Fruit fly (Drosophila melanogaster) whole organism, prepupa: ENCODE measurements around the gene dib.

ENCODE experiments used
- Blimp-1 ChIP-seq: fragments of 200-800 bp; sonication (Bioruptor generic); optimal IDR thresholded peaks from 3 replicates; lab custom pipeline; 2017; ENCODE audit warnings: missing biosample characterization, missing genetic modification characterization, mild to moderate bottlenecking, moderate library complexity, missing genetic modification reagents
- CG10631 ChIP-seq: fragments of 200-800 bp; sonication (Bioruptor generic); optimal IDR thresholded peaks from 2 replicates; lab custom pipeline; 2016; ENCODE audit warnings: missing biosample characterization, missing genetic modification characterization
- CG10669 ChIP-seq: fragments of 200-800 bp; sonication (Bioruptor generic); optimal IDR thresholded peaks from 3 replicates; lab custom pipeline; 2018; ENCODE audit warnings: missing biosample characterization, mild to moderate bottlenecking, missing genetic modification characterization, moderate library complexity
- CG11294 ChIP-seq: fragments of 200-800 bp; sonication (Bioruptor generic); IDR thresholded peaks from 2 replicates; pipeline ENCODE4 v1.3.6; 2022; ENCODE audit warnings: missing biosample characterization, missing genetic modification characterization
- CG11762 ChIP-seq: fragments of 200-800 bp; sonication (Bioruptor generic); optimal IDR thresholded peaks from 3 replicates; lab custom pipeline; 2016; ENCODE audit warnings: missing biosample characterization, missing genetic modification characterization; ENCODE audit not compliant: insufficient read depth
- CG15336 ChIP-seq: fragments of 200-800 bp; sonication (Bioruptor generic); IDR thresholded peaks from 2 replicates; pipeline ENCODE4 v1.3.6; 2022; ENCODE audit warnings: missing biosample characterization, missing genetic modification characterization
- CG1621 ChIP-seq: fragments of 200-800 bp; sonication (Bioruptor generic); optimal IDR thresholded peaks from 3 replicates; lab custom pipeline; 2018; ENCODE audit warnings: missing biosample characterization, mild to moderate bottlenecking, missing genetic modification characterization
- CG16779 ChIP-seq: fragments of 200-800 bp; sonication (Bioruptor generic); optimal IDR thresholded peaks from 3 replicates; lab custom pipeline; 2017; ENCODE audit warnings: missing biosample characterization, mild to moderate bottlenecking, missing genetic modification characterization
- CG32006 ChIP-seq: fragments of 200-800 bp; sonication (Bioruptor generic); optimal IDR thresholded peaks from 3 replicates; lab custom pipeline; 2017; ENCODE audit warnings: missing biosample characterization, mild to moderate bottlenecking, missing genetic modification characterization
- CG34406 ChIP-seq: fragments of 200-800 bp; sonication (Bioruptor generic); optimal IDR thresholded peaks from 3 replicates; lab custom pipeline; 2016; ENCODE audit warnings: missing biosample characterization, missing genetic modification characterization
- CG6276 ChIP-seq: fragments of 200-800 bp; sonication (Bioruptor generic); optimal IDR thresholded peaks from 2 replicates; lab custom pipeline; 2017; ENCODE audit warnings: missing biosample characterization, mild to moderate bottlenecking, missing genetic modification characterization
- CG6792 ChIP-seq: fragments of 200-800 bp; sonication (Bioruptor generic); optimal IDR thresholded peaks from 3 replicates; lab custom pipeline; 2016; ENCODE audit warnings: missing biosample characterization, missing genetic modification characterization
- CG6808 ChIP-seq: fragments of 200-800 bp; sonication (Bioruptor generic); optimal IDR thresholded peaks from 3 replicates; lab custom pipeline; 2017; ENCODE audit warnings: missing biosample characterization, missing genetic modification characterization, mild to moderate bottlenecking, moderate library complexity, missing genetic modification reagents
- CG6854 ChIP-seq: fragments of 200-800 bp; sonication (Bioruptor generic); optimal IDR thresholded peaks from 2 replicates; lab custom pipeline; 2017; ENCODE audit warnings: missing biosample characterization, mild to moderate bottlenecking, missing genetic modification characterization
- CG7368 ChIP-seq: fragments of 200-800 bp; sonication (Bioruptor generic); optimal IDR thresholded peaks from 3 replicates; lab custom pipeline; 2016; ENCODE audit warnings: missing biosample characterization, missing genetic modification characterization
- CG8119 ChIP-seq: fragments of 200-800 bp; sonication (Bioruptor generic); IDR thresholded peaks from 3 replicates; pipeline ENCODE4 v1.3.6; 2022; ENCODE audit warnings: missing biosample characterization, missing genetic modification characterization
- CG8319 ChIP-seq: fragments of 200-800 bp; sonication (Bioruptor generic); optimal IDR thresholded peaks from 3 replicates; lab custom pipeline; 2016; ENCODE audit warnings: missing biosample characterization, missing genetic modification characterization
- CG8632 ChIP-seq: fragments of 200-800 bp; sonication (Bioruptor generic); optimal IDR thresholded peaks from 3 replicates; lab custom pipeline; 2016; ENCODE audit warnings: missing biosample characterization, missing genetic modification characterization
- CG9139 ChIP-seq: fragments of 200-800 bp; sonication (Bioruptor generic); optimal IDR thresholded peaks from 3 replicates; lab custom pipeline; 2017; ENCODE audit warnings: missing biosample characterization, mild to moderate bottlenecking, missing genetic modification characterization
- Eip75B ChIP-seq: fragments of 200-800 bp; sonication (Bioruptor generic); optimal IDR thresholded peaks from 3 replicates; lab custom pipeline; 2016; ENCODE audit warnings: missing biosample characterization, missing genetic modification characterization
- Eip78C ChIP-seq: fragments of 200-800 bp; sonication (Bioruptor generic); peaks from one replicate; lab custom pipeline; 2016; ENCODE audit warnings: missing biosample characterization, missing genetic modification characterization
- Eip93F ChIP-seq: fragments of 200-800 bp; sonication (Bioruptor generic); optimal IDR thresholded peaks from 2 replicates; lab custom pipeline; 2016; ENCODE audit warnings: missing biosample characterization, mild to moderate bottlenecking, missing genetic modification characterization
- Ets21C ChIP-seq: fragments of 200-800 bp; sonication (Bioruptor generic); optimal IDR thresholded peaks from 3 replicates; lab custom pipeline; 2016; ENCODE audit warnings: missing biosample characterization, missing genetic modification characterization
- Ets96B ChIP-seq: fragments of 200-800 bp; optimal IDR thresholded peaks from 2 replicates; lab custom pipeline; 2019; ENCODE audit warnings: missing biosample characterization, mild to moderate bottlenecking, missing genetic modification characterization, moderate library complexity
- Hr38 ChIP-seq: sonication (Bioruptor generic); optimal IDR thresholded peaks from 2 replicates; lab custom pipeline; 2016; ENCODE audit warnings: missing biosample characterization, missing genetic modification characterization
- Hr39 ChIP-seq: fragments of 200-800 bp; sonication (Bioruptor generic); optimal IDR thresholded peaks from 2 replicates; lab custom pipeline; 2016; ENCODE audit warnings: missing biosample characterization, missing genetic modification characterization
- Hr4 ChIP-seq: fragments of 200-800 bp; sonication (Bioruptor generic); optimal IDR thresholded peaks from 3 replicates; lab custom pipeline; 2016; ENCODE audit warnings: missing biosample characterization, missing genetic modification characterization
- Lpt ChIP-seq: fragments of 200-800 bp; sonication (Bioruptor generic); optimal IDR thresholded peaks from 3 replicates; lab custom pipeline; 2016; ENCODE audit warnings: missing biosample characterization, missing genetic modification characterization
- OdsH ChIP-seq: fragments of 200-800 bp; sonication (Bioruptor generic); optimal IDR thresholded peaks from 3 replicates; lab custom pipeline; 2016; ENCODE audit warnings: missing biosample characterization, missing genetic modification characterization
- Sox14 ChIP-seq: fragments of 200-800 bp; sonication (Bioruptor generic); optimal IDR thresholded peaks from 3 replicates; lab custom pipeline; 2016; ENCODE audit warnings: missing biosample characterization, missing genetic modification characterization
- Sox15 ChIP-seq: fragments of 200-800 bp; sonication (Bioruptor generic); optimal IDR thresholded peaks from 3 replicates; lab custom pipeline; 2016; ENCODE audit warnings: missing biosample characterization, missing genetic modification characterization
- achi ChIP-seq: fragments of 200-800 bp; sonication (Bioruptor generic); optimal IDR thresholded peaks from 3 replicates; lab custom pipeline; 2016; ENCODE audit warnings: missing biosample characterization, missing genetic modification characterization
- cyc ChIP-seq: fragments of 200-800 bp; sonication (Bioruptor generic); optimal IDR thresholded peaks from 3 replicates; lab custom pipeline; 2016; ENCODE audit warnings: missing biosample characterization, missing genetic modification characterization
- eg ChIP-seq: fragments of 200-800 bp; sonication (Bioruptor generic); IDR thresholded peaks from 3 replicates; pipeline ENCODE4 v1.3.6; 2022; ENCODE audit warnings: missing biosample characterization, missing genetic modification characterization
- fkh ChIP-seq: fragments of 200-800 bp; sonication (Bioruptor generic); optimal IDR thresholded peaks from 3 replicates; lab custom pipeline; 2017; ENCODE audit warnings: missing biosample characterization, mild to moderate bottlenecking, missing genetic modification characterization, moderate library complexity
- lz ChIP-seq: fragments of 200-800 bp; sonication (Bioruptor generic); optimal IDR thresholded peaks from 3 replicates; lab custom pipeline; 2016; ENCODE audit warnings: missing biosample characterization, missing genetic modification characterization
- net ChIP-seq: fragments of 200-800 bp; sonication (Bioruptor generic); optimal IDR thresholded peaks from 3 replicates; lab custom pipeline; 2016; ENCODE audit warnings: missing biosample characterization, missing genetic modification characterization
- pdm3 ChIP-seq: fragments of 200-800 bp; sonication (Bioruptor generic); optimal IDR thresholded peaks from 3 replicates; lab custom pipeline; 2016; ENCODE audit warnings: missing biosample characterization, missing genetic modification characterization
- ss ChIP-seq, 2 experiments: fragments of 200-800 bp; sonication (Bioruptor generic); optimal IDR thresholded peaks; 2 replicates in 1 of 2; 3 replicates in 1 of 2; lab custom pipeline; 2017 to 2018; ENCODE audit warnings: mild to moderate bottlenecking in 2 of 2, missing biosample characterization in 2 of 2, missing genetic modification characterization in 2 of 2, moderate library complexity in 1 of 2
- svp ChIP-seq: fragments of 200-800 bp; sonication (Bioruptor generic); peaks from one replicate; lab custom pipeline; 2016; ENCODE audit warnings: missing biosample characterization, missing genetic modification characterization
- vri ChIP-seq: fragments of 200-800 bp; sonication (Bioruptor generic); optimal IDR thresholded peaks from 3 replicates; lab custom pipeline; 2016; ENCODE audit warnings: missing biosample characterization, mild to moderate bottlenecking, missing genetic modification characterization

dib gene

DNA sequence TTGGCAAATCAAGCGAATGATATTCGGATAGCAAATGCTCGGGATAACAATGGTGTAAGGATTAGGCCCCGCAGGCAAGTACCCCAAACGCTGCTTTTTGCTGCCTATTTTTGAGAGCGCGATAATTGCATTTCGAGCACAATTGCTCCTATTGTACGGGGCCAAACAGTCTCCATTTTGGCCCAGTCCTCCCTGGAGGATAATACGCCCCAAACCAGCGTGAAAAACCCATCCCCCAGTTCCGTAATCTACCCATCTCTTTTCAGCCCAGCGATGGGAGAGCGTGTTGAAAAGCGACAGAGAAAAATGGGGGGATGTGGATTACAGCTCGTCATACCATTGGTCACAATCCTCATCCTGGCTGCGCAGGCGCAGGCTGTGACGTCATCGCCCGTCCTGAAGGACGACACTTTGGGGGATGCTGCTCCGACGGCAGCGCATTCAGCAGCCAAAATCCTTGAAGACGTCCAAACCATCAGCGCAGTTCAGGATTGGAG lies 26.6 kb downstream of the dib start, which contains the start of gene Gad1:
Gad1 (minus strand) TSS at position 51 of the 497 bp plus-strand sequence.
- TF ChIP-seq CG8119 (GFP tag; lab: Robert Waterston, UW) (no peak), Blimp-1 (GFP tag; lab: Kevin White, UChicago) (no peak), Ets21C (GFP tag; lab: Kevin White, UChicago) (no peak), CG10669 (GFP tag; lab: Kevin White, UChicago) (no peak), CG6854 (GFP tag; lab: Kevin White, UChicago) (no peak), achi (GFP tag; lab: Kevin White, UChicago) (no peak), fkh (GFP tag; lab: Kevin White, UChicago) (no peak), CG6276 (GFP tag; lab: Kevin White, UChicago) (no peak), cyc (no peak), Sox15 (GFP tag; lab: Kevin White, UChicago) (no peak), CG32006 (GFP tag; lab: Kevin White, UChicago) (no peak), eg (no peak), Sox14 (GFP tag; lab: Kevin White, UChicago) (no peak), pdm3 (GFP tag; lab: Kevin White, UChicago) (no peak), CG10631 (no peak), vri (GFP tag; lab: Kevin White, UChicago) (no peak)

DNA sequence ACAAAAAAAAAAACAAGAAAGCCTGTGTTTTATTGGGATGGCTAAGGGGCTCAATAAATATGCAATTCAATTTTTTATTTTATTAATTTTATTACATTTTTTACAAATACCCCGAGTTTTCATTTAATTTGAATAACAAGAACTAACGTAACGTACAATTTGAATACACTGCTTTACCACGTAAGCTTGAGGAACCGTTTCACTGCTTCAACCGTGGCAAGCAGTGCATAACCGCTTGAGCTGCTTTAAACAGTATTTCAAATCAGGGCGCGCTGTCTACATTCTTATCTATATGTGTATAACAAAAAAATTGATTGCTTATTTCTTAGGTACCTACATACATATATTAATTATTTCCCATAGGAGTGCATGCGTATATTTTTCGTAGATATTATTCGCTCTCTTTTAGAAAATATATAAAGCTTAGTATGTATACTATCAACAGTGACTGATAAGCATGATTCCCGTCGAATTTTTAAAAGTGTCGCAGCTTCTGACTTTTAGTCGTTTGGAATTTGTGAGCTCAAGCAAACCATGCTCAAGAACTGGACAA lies 30.7 kb downstream of the dib start, which contains the start of gene CG14990:
CG14990 (plus strand) TSS at position 503 of the 553 bp plus-strand sequence.
- no peak for TF ChIP-seq CG8319 (GFP tag; lab: Kevin White, UChicago)

DNA sequence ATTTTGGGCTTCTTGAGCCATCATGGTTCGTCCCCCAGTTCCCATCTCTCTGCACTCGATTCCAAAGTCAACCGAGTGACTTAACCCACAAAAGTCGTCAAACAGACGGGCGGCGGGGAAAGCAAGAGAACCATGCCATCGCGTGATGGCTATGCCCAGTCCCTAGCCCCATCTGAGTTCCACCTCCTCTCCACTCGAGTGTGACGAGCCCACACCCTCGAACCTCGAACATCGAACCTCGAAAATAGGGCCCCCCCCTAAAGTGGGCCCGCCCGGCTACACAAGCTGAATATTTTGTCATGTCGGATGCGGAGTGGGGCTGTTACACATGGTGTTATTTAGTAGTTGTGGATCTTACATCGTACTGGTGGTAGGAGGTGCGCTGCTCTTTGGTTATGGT lies 34.5 kb downstream of the dib start:
- peak in 1 of 2 experiments; percentile 96 for TF ChIP-seq ss (GFP tag; optimal IDR thresholded peaks at IDR 0.05; lab: Kevin White, UChicago)
- TF ChIP-seq achi (GFP tag; lab: Kevin White, UChicago): no peak
- TF ChIP-seq Hr39 (GFP tag; lab: Kevin White, UChicago): no peak
- no peak for TF ChIP-seq CG34406 (GFP tag; lab: Kevin White, UChicago)
- TF ChIP-seq, all 60 proteins: peak for 1

DNA sequence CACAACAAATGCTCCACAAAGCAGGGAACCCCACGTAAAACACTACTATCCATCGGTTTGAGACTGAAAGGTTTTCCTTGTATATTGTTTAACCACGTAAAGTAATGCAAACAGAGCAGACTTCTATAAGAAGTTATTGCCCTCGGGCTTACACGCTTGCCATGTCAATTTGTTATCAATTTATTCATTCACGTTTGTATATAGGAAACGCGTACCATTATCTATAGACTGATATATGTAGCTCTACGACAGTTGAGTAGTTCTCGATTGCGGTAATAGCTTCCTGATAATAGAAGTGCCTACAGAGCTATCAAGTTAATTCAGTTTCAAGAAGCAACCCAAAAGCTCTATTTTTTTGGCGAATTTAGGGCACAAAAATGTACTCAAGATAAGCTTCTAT lies 37.1 kb downstream of the dib start:
- TF ChIP-seq CG16779 (tag; lab: Kevin White, UChicago) (no peak), CG7368 (GFP tag; lab: Kevin White, UChicago) (no peak), Hr38 (no peak), CG6808 (GFP tag; lab: Kevin White, UChicago) (no peak), OdsH (no peak), svp (GFP tag; lab: Kevin White, UChicago) (peak; percentile 4), CG11762 (no peak), fkh (GFP tag; lab: Kevin White, UChicago) (peak; percentile 36), CG6276 (GFP tag; lab: Kevin White, UChicago) (no peak)
- TF ChIP-seq, all 60 proteins: peak for 2

DNA sequence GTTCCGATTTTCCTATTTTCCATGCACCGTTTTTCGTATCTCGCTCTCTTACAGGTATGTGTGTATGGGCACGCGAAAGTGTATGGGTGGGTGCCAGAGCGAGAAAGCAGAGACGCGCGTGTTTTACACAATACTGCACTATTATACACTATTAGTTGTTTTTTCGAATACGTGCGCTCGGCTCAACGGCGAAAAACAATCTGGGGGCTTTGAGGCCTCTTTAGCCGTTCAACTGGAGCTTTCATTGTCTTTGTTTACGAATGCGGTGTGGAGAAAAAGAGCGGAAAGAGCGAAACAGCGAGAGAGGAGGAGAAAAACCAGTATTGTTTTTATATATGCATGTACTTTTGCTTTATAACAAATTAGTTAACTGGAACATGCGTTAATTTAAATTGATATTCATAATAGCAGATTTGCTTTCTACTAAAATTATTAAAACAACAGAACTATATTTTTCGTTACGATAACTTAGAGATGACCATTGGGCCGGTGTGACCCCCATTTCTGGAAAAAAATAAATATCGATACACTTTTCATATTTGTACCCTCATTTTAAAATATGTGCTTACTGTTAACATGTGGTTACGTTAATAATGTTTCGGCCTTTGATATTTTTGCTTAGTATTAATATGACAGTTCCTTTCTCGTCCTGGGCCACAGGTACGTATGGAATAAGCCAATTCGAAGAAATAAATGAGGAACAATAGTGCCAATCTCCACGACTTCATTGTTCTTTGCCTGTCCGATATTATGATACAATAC lies 40.6 kb downstream of the dib start, which contains the start of gene CG14995:
CG14995 (minus strand) TSS at position 761 of the 762 bp plus-strand sequence.
- TF ChIP-seq Lpt (GFP tag; lab: Kevin White, UChicago): peak; percentile 37
- TF ChIP-seq Eip78C (GFP tag; lab: Kevin White, UChicago): peak; percentile 76
- no peak for TF ChIP-seq OdsH
- no peak for TF ChIP-seq Eip93F (GFP tag; lab: Kevin White, UChicago)
- peak; percentile 33 for TF ChIP-seq Eip75B (GFP tag; lab: Kevin White, UChicago)
- TF ChIP-seq CG8632: no peak
- no peak for TF ChIP-seq CG6792 (GFP tag; lab: Kevin White, UChicago)
- peak; percentile 37 to 75 for TF ChIP-seq ss (GFP tag; optimal IDR thresholded peaks at IDR 0.05; lab: Kevin White, UChicago)
- peak; percentile 22 for TF ChIP-seq CG6276 (GFP tag; lab: Kevin White, UChicago)
- TF ChIP-seq CG16779 (tag; lab: Kevin White, UChicago): peak; percentile 57
- no peak for TF ChIP-seq CG1621
- peak; percentile 14 for TF ChIP-seq CG6808 (GFP tag; lab: Kevin White, UChicago)
- no peak for TF ChIP-seq Hr39 (GFP tag; lab: Kevin White, UChicago)
- peak; percentile 2 for TF ChIP-seq Ets96B
- TF ChIP-seq CG11294 (GFP tag; lab: Robert Waterston, UW): no peak
- peak; percentile 33; the same call in 2 of the 3 replicates for TF ChIP-seq CG8119 (GFP tag; lab: Robert Waterston, UW)
- TF ChIP-seq CG7368 (GFP tag; lab: Kevin White, UChicago): no peak
- no peak for TF ChIP-seq net (GFP tag; lab: Kevin White, UChicago)
- no peak for TF ChIP-seq lz (GFP tag; lab: Kevin White, UChicago)
- peak; percentile 32 for TF ChIP-seq CG9139 (GFP tag; lab: Kevin White, UChicago)
- TF ChIP-seq CG34406 (GFP tag; lab: Kevin White, UChicago): no peak
- peak; percentile 58; the same call in 1 of the 2 replicates for TF ChIP-seq CG15336 (GFP tag; lab: Robert Waterston, UW)
- TF ChIP-seq Hr4 (GFP tag; lab: Kevin White, UChicago): no peak
